Fruit fly (Drosophila melanogaster) whole organism, prepupa: Measurements from ENCODE around the gene Mdh2.

Source experiments
- CG1621 ChIP-seq: fragments of 200-800 bp; sonication (Bioruptor generic); optimal IDR thresholded peaks from 3 replicates; lab custom pipeline; 2018; ENCODE audit warnings: missing biosample characterization, mild to moderate bottlenecking, missing genetic modification characterization
- Eip78C ChIP-seq: fragments of 200-800 bp; sonication (Bioruptor generic); peaks from one replicate; lab custom pipeline; 2016; ENCODE audit warnings: missing biosample characterization, missing genetic modification characterization
- Ets21C ChIP-seq: fragments of 200-800 bp; sonication (Bioruptor generic); optimal IDR thresholded peaks from 3 replicates; lab custom pipeline; 2016; ENCODE audit warnings: missing biosample characterization, missing genetic modification characterization
- Gug ChIP-seq: fragments of 200-800 bp; sonication (Bioruptor generic); IDR thresholded peaks from 2 replicates; pipeline ENCODE4 v1.3.6; 2022; ENCODE audit warnings: missing biosample characterization, missing genetic modification characterization
- fd85E ChIP-seq: fragments of 200-800 bp; sonication (Bioruptor generic); optimal IDR thresholded peaks from 3 replicates; lab custom pipeline; 2016; ENCODE audit warnings: missing biosample characterization, missing genetic modification characterization
- salr ChIP-seq, 2 experiments: fragments of 200-800 bp; sonication (Bioruptor generic); optimal IDR thresholded peaks; 3 replicates each; lab custom pipeline; 2016 to 2018; ENCODE audit warnings: missing biosample characterization in 2 of 2, missing genetic modification characterization in 2 of 2, mild to moderate bottlenecking in 1 of 2

DNA sequence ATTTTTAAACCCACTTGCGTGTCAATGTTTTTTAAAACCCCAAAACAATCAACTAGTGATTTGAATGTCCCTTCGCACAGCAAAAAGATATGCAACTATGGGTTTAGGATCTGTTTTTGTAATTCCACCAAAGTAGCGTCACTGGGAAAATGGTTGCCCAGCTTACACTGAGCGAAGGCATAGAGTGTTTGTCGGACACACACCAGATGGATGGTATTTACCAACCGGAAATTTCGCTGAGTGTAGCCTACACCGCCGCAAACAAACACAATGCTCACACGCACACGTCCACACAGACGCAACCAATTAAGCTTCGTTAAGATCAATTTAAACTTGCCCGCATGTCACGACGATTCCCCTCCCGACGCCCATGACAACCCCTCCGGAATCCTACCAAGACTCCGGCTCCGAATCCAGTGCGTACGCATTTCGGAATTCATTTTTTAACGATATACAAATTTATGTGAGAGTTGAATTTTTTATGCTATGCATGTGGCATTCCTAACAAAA lies 2.6 kb downstream of the Mdh2 start:
- TF ChIP-seq CG1621 (no peak), fd85E (GFP tag; lab: Kevin White, UChicago) (no peak), Ets21C (GFP tag; lab: Kevin White, UChicago) (no peak), Eip78C (GFP tag; lab: Kevin White, UChicago) (peak; percentile 66), Gug (GFP tag; lab: Robert Waterston, UW) (no peak), salr (GFP tag; optimal IDR thresholded peaks at IDR 0.05; lab: Kevin White, UChicago) (no peak)
